Worm (Caenorhabditis elegans) whole organism, L2 larva: ENCODE measurements around the gene nhr-10.

Source experiments
- C34F6.9 ChIP-seq: fragments of 150-350 bp; optimal IDR thresholded peaks from 2 replicates; lab custom pipeline; 2014; ENCODE audit warnings: missing biosample characterization, missing genetic modification characterization
- F13H6.1 ChIP-seq: sonication (generic microtip); optimal IDR thresholded peaks from 2 replicates; lab custom pipeline; 2016; ENCODE audit warnings: missing genetic modification characterization, missing compliant biosample characterization
- R02D3.7 ChIP-seq: fragments of 150-350 bp; optimal IDR thresholded peaks from 2 replicates; lab custom pipeline; 2014; ENCODE audit warnings: missing biosample characterization, missing genetic modification characterization
- Y55F3AM.14 ChIP-seq: fragments of 200-800 bp; sonication (Bioruptor generic); optimal IDR thresholded peaks from 2 replicates; lab custom pipeline; 2018; ENCODE audit warnings: mild to moderate bottlenecking, missing genetic modification characterization, missing compliant biosample characterization
- ZK546.5 ChIP-seq: sonication (generic microtip); optimal IDR thresholded peaks from 2 replicates; lab custom pipeline; 2017; ENCODE audit warnings: missing biosample characterization, missing genetic modification characterization
- alr-1 ChIP-seq: fragments of 150-350 bp; optimal IDR thresholded peaks from 2 replicates; lab custom pipeline; 2014; ENCODE audit warnings: missing biosample characterization, missing genetic modification characterization
- aly-2 ChIP-seq: fragments of 150-350 bp; optimal IDR thresholded peaks from 2 replicates; lab custom pipeline; 2014; ENCODE audit warnings: missing biosample characterization, missing genetic modification characterization
- ama-1 ChIP-seq: fragments of 150-350 bp; optimal IDR thresholded peaks from 2 replicates; lab custom pipeline; 2018; ENCODE audit warnings: inconsistent platforms
- blmp-1 ChIP-seq: sonication (generic microtip); optimal IDR thresholded peaks from 2 replicates; lab custom pipeline; 2017; ENCODE audit warnings: missing genetic modification characterization, mild to moderate bottlenecking, missing compliant biosample characterization, antibody characterized with exemption, moderate library complexity; ENCODE audit not compliant: insufficient read depth
- ceh-16 ChIP-seq: fragments of 150-350 bp; optimal IDR thresholded peaks from 2 replicates; lab custom pipeline; 2014; ENCODE audit warnings: missing biosample characterization, missing genetic modification characterization
- ceh-82 ChIP-seq: fragments of 150-350 bp; optimal IDR thresholded peaks from 2 replicates; lab custom pipeline; 2014; ENCODE audit warnings: missing biosample characterization, missing genetic modification characterization
- crh-2 ChIP-seq: sonication (generic microtip); optimal IDR thresholded peaks from 2 replicates; lab custom pipeline; 2017; ENCODE audit warnings: missing biosample characterization, missing genetic modification characterization
- dmd-4 ChIP-seq: sonication (generic microtip); optimal IDR thresholded peaks from 2 replicates; lab custom pipeline; 2017; ENCODE audit warnings: missing biosample characterization, missing genetic modification characterization
- egl-27 ChIP-seq: sonication (generic microtip); optimal IDR thresholded peaks from 3 replicates; lab custom pipeline; 2017; ENCODE audit warnings: missing biosample characterization, missing genetic modification reagents, missing genetic modification characterization
- elt-1 ChIP-seq: fragments of 150-350 bp; optimal IDR thresholded peaks from 2 replicates; lab custom pipeline; 2014; ENCODE audit warnings: missing biosample characterization, missing genetic modification characterization
- elt-3 ChIP-seq: sonication (generic microtip); optimal IDR thresholded peaks from 2 replicates; lab custom pipeline; 2017; ENCODE audit warnings: missing biosample characterization, missing genetic modification characterization
- fos-1 ChIP-seq: fragments of 150-350 bp; optimal IDR thresholded peaks from 2 replicates; lab custom pipeline; 2014; ENCODE audit warnings: missing biosample characterization, missing genetic modification characterization
- gmeb-1 ChIP-seq: fragments of 150-350 bp; optimal IDR thresholded peaks from 2 replicates; lab custom pipeline; 2014; ENCODE audit warnings: missing biosample characterization, missing genetic modification characterization
- lin-11 ChIP-seq: fragments of 150-350 bp; sonication (generic microtip); optimal IDR thresholded peaks from 2 replicates; lab custom pipeline; 2014; ENCODE audit warnings: missing biosample characterization, missing genetic modification characterization, inconsistent platforms, mixed read lengths
- lin-13 ChIP-seq: fragments of 150-350 bp; optimal IDR thresholded peaks from 2 replicates; lab custom pipeline; 2014; ENCODE audit warnings: missing biosample characterization, missing genetic modification reagents, missing genetic modification characterization
- lin-39 ChIP-seq: fragments of 150-350 bp; optimal IDR thresholded peaks from 2 replicates; lab custom pipeline; 2014; ENCODE audit warnings: missing biosample characterization, missing genetic modification reagents, missing genetic modification characterization
- lsy-2 ChIP-seq, 2 experiments: fragments of 150-350 bp in 1 of 2; sonication (generic microtip) in 1 of 2; optimal IDR thresholded peaks; 2 replicates each; lab custom pipeline; 2014 to 2017; ENCODE audit warnings: missing biosample characterization in 2 of 2, missing genetic modification characterization in 2 of 2
- mab-5 ChIP-seq: fragments of 150-350 bp; optimal IDR thresholded peaks from 2 replicates; lab custom pipeline; 2014; ENCODE audit warnings: missing biosample characterization, missing genetic modification characterization
- mdl-1 ChIP-seq, 2 experiments: fragments of 150-350 bp in 1 of 2; sonication (generic microtip) in 1 of 2; optimal IDR thresholded peaks; 2 replicates each; lab custom pipeline; 2017; ENCODE audit warnings: missing biosample characterization in 2 of 2, missing genetic modification characterization in 2 of 2
- nhr-11 ChIP-seq: fragments of 150-350 bp; optimal IDR thresholded peaks from 2 replicates; lab custom pipeline; 2014; ENCODE audit warnings: missing biosample characterization, missing genetic modification characterization
- nhr-129 ChIP-seq: fragments of 150-350 bp; optimal IDR thresholded peaks from 2 replicates; lab custom pipeline; 2014; ENCODE audit warnings: missing biosample characterization, missing genetic modification characterization
- nhr-21 ChIP-seq: fragments of 150-350 bp; optimal IDR thresholded peaks from 2 replicates; lab custom pipeline; 2014; ENCODE audit warnings: missing biosample characterization, missing genetic modification characterization
- nhr-23 ChIP-seq: fragments of 150-350 bp; optimal IDR thresholded peaks from 2 replicates; lab custom pipeline; 2014; ENCODE audit warnings: missing biosample characterization, missing genetic modification reagents, missing genetic modification characterization
- nhr-237 ChIP-seq: fragments of 150-350 bp; optimal IDR thresholded peaks from 2 replicates; lab custom pipeline; 2014; ENCODE audit warnings: missing biosample characterization, missing genetic modification characterization
- nhr-25 ChIP-seq: fragments of 150-350 bp; sonication (generic microtip); optimal IDR thresholded peaks from 3 replicates; lab custom pipeline; 2014; ENCODE audit warnings: missing biosample characterization, missing genetic modification characterization
- nhr-6 ChIP-seq: fragments of 150-350 bp; optimal IDR thresholded peaks from 2 replicates; lab custom pipeline; 2014; ENCODE audit warnings: missing biosample characterization, missing genetic modification characterization
- nhr-77 ChIP-seq: fragments of 150-350 bp; optimal IDR thresholded peaks from 2 replicates; lab custom pipeline; 2014; ENCODE audit warnings: missing biosample characterization, missing genetic modification characterization
- peb-1 ChIP-seq: fragments of 150-350 bp; optimal IDR thresholded peaks from 2 replicates; lab custom pipeline; 2014; ENCODE audit warnings: missing biosample characterization, missing genetic modification characterization
- sem-4 ChIP-seq: fragments of 150-350 bp; optimal IDR thresholded peaks from 2 replicates; lab custom pipeline; 2014; ENCODE audit warnings: missing biosample characterization, missing genetic modification reagents, missing genetic modification characterization
- skn-1 ChIP-seq: sonication (generic microtip); optimal IDR thresholded peaks from 2 replicates; lab custom pipeline; 2017; ENCODE audit warnings: missing biosample characterization, missing genetic modification characterization
- sma-3 ChIP-seq: sonication (generic microtip); optimal IDR thresholded peaks from 2 replicates; lab custom pipeline; 2016; ENCODE audit warnings: missing genetic modification reagents, missing genetic modification characterization, missing compliant biosample characterization
- sma-9 ChIP-seq, 2 experiments: fragments of 150-350 bp in 1 of 2; sonication (generic microtip) in 1 of 2; optimal IDR thresholded peaks; 2 replicates each; lab custom pipeline; 2014 to 2016; ENCODE audit warnings: missing genetic modification characterization in 2 of 2, mild to moderate bottlenecking in 1 of 2, missing biosample characterization in 1 of 2, missing compliant biosample characterization in 1 of 2, missing genetic modification reagents in 1 of 2, moderate library complexity in 1 of 2
- snpc-4 ChIP-seq: fragments of 150-350 bp; optimal IDR thresholded peaks from 2 replicates; lab custom pipeline; 2014; ENCODE audit warnings: missing biosample characterization, missing genetic modification characterization
- unc-39 ChIP-seq: fragments of 150-350 bp; optimal IDR thresholded peaks from 2 replicates; lab custom pipeline; 2014; ENCODE audit warnings: missing biosample characterization, missing genetic modification characterization
- unc-55 ChIP-seq: fragments of 150-350 bp; sonication (generic microtip); optimal IDR thresholded peaks from 3 replicates; lab custom pipeline; 2014; ENCODE audit warnings: missing biosample characterization, missing genetic modification reagents, missing genetic modification characterization
- zag-1 ChIP-seq: fragments of 150-350 bp; optimal IDR thresholded peaks from 2 replicates; lab custom pipeline; 2014; ENCODE audit warnings: missing biosample characterization, missing genetic modification characterization
- ztf-1 ChIP-seq: fragments of 200-800 bp; sonication (Bioruptor generic); conservative IDR thresholded peaks from 2 replicates; pipeline ENCODE4 v1.3.6; 2022; ENCODE audit warnings: missing genetic modification characterization, missing compliant biosample characterization
- ztf-4 ChIP-seq: fragments of 150-350 bp; optimal IDR thresholded peaks from 2 replicates; lab custom pipeline; 2014; ENCODE audit warnings: missing biosample characterization, missing genetic modification characterization

The nhr-10 gene

DNA sequence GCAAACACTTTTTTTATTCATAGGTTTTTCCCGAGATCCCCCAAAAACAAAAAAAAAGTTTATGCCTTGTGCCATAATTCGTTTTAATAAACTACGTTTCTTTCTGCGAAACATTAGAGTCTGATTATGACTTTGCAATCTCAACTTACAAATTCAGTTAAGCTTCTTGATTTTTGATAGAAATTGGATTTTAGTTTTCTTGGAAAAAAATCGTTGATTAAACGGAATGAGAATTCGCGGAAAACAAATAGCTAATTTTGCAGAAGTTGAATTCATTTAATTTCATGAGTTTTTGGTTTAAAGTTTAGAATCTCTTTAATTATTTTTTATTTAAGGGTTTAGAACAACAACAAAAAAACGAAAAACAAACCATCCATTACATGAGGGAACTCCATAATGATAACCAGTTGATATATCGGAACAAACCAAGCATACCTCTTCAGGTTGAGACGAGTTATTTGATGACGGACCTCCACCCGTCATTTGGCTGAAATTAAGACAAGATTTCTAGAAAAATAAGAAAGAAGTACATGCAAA, at the start of gene nhr-10:
Gene nhr-10, minus strand, starts transcription at position 487 of the 537 bp plus-strand sequence.
- no peak for TF ChIP-seq nhr-237
- TF ChIP-seq zag-1 (tag; lab: Kevin White, UChicago): no peak
- no peak for TF ChIP-seq alr-1 (tag; lab: Kevin White, UChicago)
- TF ChIP-seq blmp-1 (tag; lab: Kevin White, UChicago): no peak
- peak in 1 of 2 experiments; percentile 40 for TF ChIP-seq lsy-2 (tag; optimal IDR thresholded peaks at IDR 0.05; lab: Kevin White, UChicago)
- TF ChIP-seq ceh-82 (tag; lab: Kevin White, UChicago): no peak
- TF ChIP-seq ztf-4 (tag; lab: Kevin White, UChicago): peak; percentile 13
- TF ChIP-seq nhr-21 (tag; lab: Kevin White, UChicago): peak; percentile 81
- peak; percentile 37 for TF ChIP-seq sma-9 (GFP tag; optimal IDR thresholded peaks at IDR 0.05; lab: Kevin White, UChicago)
- TF ChIP-seq sma-9 (tag; optimal IDR thresholded peaks at IDR 0.05; lab: Kevin White, UChicago): no peak
- peak; percentile 11 for TF ChIP-seq crh-2 (tag; lab: Kevin White, UChicago)
- no peak for TF ChIP-seq nhr-11
- TF ChIP-seq dmd-4 (tag; lab: Kevin White, UChicago): peak; percentile 61

DNA sequence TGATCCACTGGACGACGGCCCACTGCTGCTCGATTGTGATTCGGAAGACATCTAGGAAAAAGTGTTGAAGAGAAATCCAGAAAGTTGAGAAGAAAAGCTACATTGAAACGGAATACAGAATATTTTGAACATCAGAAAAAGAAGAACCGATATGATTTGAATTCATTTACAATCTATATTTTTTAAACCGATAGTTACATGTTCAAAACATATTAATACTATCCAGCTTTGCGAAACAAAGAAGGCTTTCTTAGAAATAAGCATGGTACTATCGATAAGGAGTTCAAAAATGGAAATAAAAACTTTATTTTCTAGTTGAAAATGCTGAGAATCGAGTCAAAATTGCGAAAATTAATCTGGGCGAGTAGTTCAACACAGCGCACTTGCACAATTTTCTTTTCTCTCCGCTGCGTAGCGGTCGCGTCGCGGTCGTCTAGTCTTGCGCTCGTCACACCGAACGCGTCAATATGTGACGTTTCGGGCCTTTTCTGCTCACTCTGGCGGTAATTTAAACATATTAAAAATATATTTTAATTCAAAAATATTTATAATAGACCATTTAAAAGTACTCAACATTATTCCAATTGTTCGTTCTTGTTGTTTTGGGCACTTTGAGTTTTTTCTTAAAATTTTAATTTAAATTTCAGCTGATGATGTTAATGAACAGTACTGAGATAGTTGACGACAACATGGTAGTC, 47.0 kb upstream of the nhr-10 start, which contains the start of the genes syf-2 and K04G7.1:
Gene syf-2, minus strand, starts transcription at position 51 of the 698 bp plus-strand sequence.
Gene K04G7.1, plus strand, starts transcription at position 648 of the 698 bp plus-strand sequence.
- TF ChIP-seq mab-5 (tag; lab: Kevin White, UChicago) (peak; percentile 79), ceh-16 (peak; percentile 56), ztf-4 (tag; lab: Kevin White, UChicago) (peak; percentile 58), sma-9 (GFP tag; optimal IDR thresholded peaks at IDR 0.05; lab: Kevin White, UChicago) (peak; percentile 83), sma-9 (tag; optimal IDR thresholded peaks at IDR 0.05; lab: Kevin White, UChicago) (no peak), mdl-1 (tag; optimal IDR thresholded peaks at IDR 0.05; lab: Kevin White, UChicago) (peak in 1 of 2 experiments; percentile 67), nhr-25 (peak; percentile 89), zag-1 (tag; lab: Kevin White, UChicago) (peak; percentile 66), gmeb-1 (tag; lab: Kevin White, UChicago) (peak; percentile 95), nhr-23 (tag; lab: Kevin White, UChicago) (no peak), blmp-1 (tag; lab: Kevin White, UChicago) (peak; percentile 63), Y55F3AM.14 (GFP tag; lab: Kevin White, UChicago) (no peak), aly-2 (no peak), sem-4 (tag; lab: Kevin White, UChicago) (peak; percentile 77), nhr-77 (tag; lab: Kevin White, UChicago) (peak; percentile 32), fos-1 (tag; lab: Kevin White, UChicago) (peak; percentile 82), ZK546.5 (tag; lab: Kevin White, UChicago) (peak; percentile 12), lin-11 (tag; lab: Kevin White, UChicago) (peak; percentile 87), nhr-6 (peak; percentile 69), elt-1 (tag; lab: Kevin White, UChicago) (no peak), ztf-1 (GFP tag; lab: Robert Waterston, UW) (no peak), egl-27 (tag; lab: Kevin White, UChicago) (peak; percentile 92), R02D3.7 (tag; lab: Kevin White, UChicago) (peak; percentile 19), ama-1 (no peak), ceh-82 (tag; lab: Kevin White, UChicago) (no peak), snpc-4 (tag; lab: Kevin White, UChicago) (peak; percentile 82), nhr-129 (peak; percentile 82), alr-1 (tag; lab: Kevin White, UChicago) (no peak), F13H6.1 (peak; percentile 78), elt-3 (tag; lab: Kevin White, UChicago) (no peak), skn-1 (tag; lab: Kevin White, UChicago) (peak; percentile 19), nhr-21 (tag; lab: Kevin White, UChicago) (peak; percentile 86), nhr-237 (no peak), unc-55 (GFP tag; lab: Kevin White, UChicago) (peak; percentile 98), sma-3 (GFP tag; lab: Kevin White, UChicago) (peak; percentile 86), C34F6.9 (tag; lab: Kevin White, UChicago) (peak; percentile 94), lin-39 (tag; lab: Kevin White, UChicago) (peak; percentile 3), crh-2 (tag; lab: Kevin White, UChicago) (peak; percentile 94), unc-39 (tag; lab: Kevin White, UChicago) (no peak), lsy-2 (tag; optimal IDR thresholded peaks at IDR 0.05; lab: Kevin White, UChicago) (peak; percentile 78 to 96), peb-1 (tag; lab: Kevin White, UChicago) (no peak), nhr-11 (no peak), lin-13 (GFP tag; lab: Kevin White, UChicago) (peak; percentile 99)
